Worm (Caenorhabditis elegans) whole organism, young adult: Measurements from ENCODE around the gene C52E4.7.

ENCODE experiments used
- F10E7.11 ChIP-seq: sonication (generic microtip); optimal IDR thresholded peaks from 2 replicates; lab custom pipeline; 2017; ENCODE audit warnings: mild to moderate bottlenecking, missing genetic modification characterization, moderate library complexity, missing compliant biosample characterization
- F55B11.4 ChIP-seq: sonication (generic microtip); optimal IDR thresholded peaks from 2 replicates; lab custom pipeline; 2016; ENCODE audit warnings: missing compliant biosample characterization, missing genetic modification characterization, borderline replicate concordance; ENCODE audit not compliant: insufficient read depth
- K11D2.4 ChIP-seq: fragments of 200-800 bp; sonication (Bioruptor generic); IDR thresholded peaks from 2 replicates; pipeline ENCODE4 v1.3.6; 2022; ENCODE audit warnings: missing genetic modification reagents, missing genetic modification characterization, missing compliant biosample characterization
- T26A5.8 ChIP-seq: sonication (generic microtip); optimal IDR thresholded peaks from 2 replicates; lab custom pipeline; 2016; ENCODE audit warnings: missing genetic modification characterization, missing compliant biosample characterization
- Y53G8AR.9 ChIP-seq: fragments of 200-800 bp; sonication (Bioruptor generic); conservative IDR thresholded peaks from 2 replicates; pipeline ENCODE4 v1.3.6; 2022; ENCODE audit warnings: missing genetic modification reagents, missing genetic modification characterization, missing compliant biosample characterization
- Y95B8A.8 ChIP-seq: fragments of 200-800 bp; sonication (Bioruptor generic); IDR thresholded peaks from 2 replicates; pipeline ENCODE4 v1.3.6; 2022; ENCODE audit warnings: missing genetic modification reagents, missing genetic modification characterization, missing compliant biosample characterization
- akir-1 ChIP-seq: fragments of 200-800 bp; sonication (Bioruptor generic); optimal IDR thresholded peaks from 2 replicates; lab custom pipeline; 2018; ENCODE audit warnings: mild to moderate bottlenecking, missing genetic modification characterization, moderate library complexity, missing compliant biosample characterization
- aptf-2 ChIP-seq: fragments of 200-800 bp; sonication (Bioruptor generic); conservative IDR thresholded peaks from 2 replicates; pipeline ENCODE4 v1.3.6; 2022; ENCODE audit warnings: missing genetic modification reagents, missing genetic modification characterization, missing compliant biosample characterization
- aptf-3 ChIP-seq: fragments of 200-800 bp; sonication (Bioruptor generic); IDR thresholded peaks from 2 replicates; pipeline ENCODE4 v1.3.6; 2022; ENCODE audit warnings: missing genetic modification characterization, missing compliant biosample characterization
- attf-5 ChIP-seq: fragments of 200-800 bp; sonication (Bioruptor generic); optimal IDR thresholded peaks from 2 replicates; lab custom pipeline; 2018; ENCODE audit warnings: mild to moderate bottlenecking, missing genetic modification characterization, missing compliant biosample characterization
- ccch-3 ChIP-seq: fragments of 200-800 bp; sonication (Bioruptor generic); optimal IDR thresholded peaks from 2 replicates; lab custom pipeline; 2018; ENCODE audit warnings: mild to moderate bottlenecking, missing genetic modification characterization, missing compliant biosample characterization
- cebp-1 ChIP-seq, 2 experiments: fragments of 200-800 bp in 1 of 2; sonication (Bioruptor generic) in 1 of 2; sonication (generic microtip) in 1 of 2; IDR thresholded peaks in 1 of 2; optimal IDR thresholded peaks in 1 of 2; 2 replicates each; pipeline versions ENCODE4 v1.3.6 to Lab custom; 2017 to 2022; ENCODE audit warnings: missing compliant biosample characterization in 2 of 2, missing genetic modification characterization in 2 of 2, mild to moderate bottlenecking in 1 of 2, missing genetic modification reagents in 1 of 2, moderate library complexity in 1 of 2
- efl-1 ChIP-seq: fragments of 150-350 bp; optimal IDR thresholded peaks from 2 replicates; lab custom pipeline; 2014; ENCODE audit warnings: missing biosample characterization, missing genetic modification reagents, missing genetic modification characterization
- ets-4 ChIP-seq: fragments of 200-800 bp; sonication (Bioruptor generic); optimal IDR thresholded peaks from 2 replicates; lab custom pipeline; 2018; ENCODE audit warnings: mild to moderate bottlenecking, missing genetic modification characterization, missing compliant biosample characterization
- fkh-3 ChIP-seq: sonication (generic microtip); optimal IDR thresholded peaks from 2 replicates; lab custom pipeline; 2016; ENCODE audit warnings: mild to moderate bottlenecking, missing genetic modification characterization, missing compliant biosample characterization
- hlh-26 ChIP-seq: fragments of 200-800 bp; sonication (Bioruptor generic); conservative IDR thresholded peaks from 2 replicates; pipeline ENCODE4 v1.3.6; 2022; ENCODE audit warnings: missing genetic modification reagents, missing genetic modification characterization, missing compliant biosample characterization
- let-526 ChIP-seq: fragments of 200-800 bp; sonication (Bioruptor generic); IDR thresholded peaks from 2 replicates; pipeline ENCODE4 v1.3.6; 2022; ENCODE audit warnings: missing genetic modification reagents, missing genetic modification characterization, missing compliant biosample characterization
- lin-35 ChIP-seq, 3 experiments: fragments of 150-350 bp in 2 of 3; sonication (generic microtip) in 1 of 3; optimal IDR thresholded peaks; 2 replicates each; lab custom pipeline; 2014 to 2018; ENCODE audit warnings: missing biosample characterization in 3 of 3, missing genetic modification characterization in 3 of 3, missing genetic modification reagents in 3 of 3
- lin-40 ChIP-seq: sonication (generic microtip); optimal IDR thresholded peaks from 2 replicates; lab custom pipeline; 2016; ENCODE audit warnings: missing genetic modification characterization, mild to moderate bottlenecking, missing compliant biosample characterization, missing genotype, missing genetic modification reagents
- madf-10 ChIP-seq: sonication (generic microtip); optimal IDR thresholded peaks from 2 replicates; lab custom pipeline; 2016; ENCODE audit warnings: mild to moderate bottlenecking, missing genetic modification characterization, missing compliant biosample characterization
- madf-8 ChIP-seq: fragments of 200-800 bp; sonication (Bioruptor generic); conservative IDR thresholded peaks from 2 replicates; pipeline ENCODE4 v1.3.6; 2022; ENCODE audit warnings: missing genetic modification reagents, missing genetic modification characterization, missing compliant biosample characterization
- nfya-1 ChIP-seq: sonication (generic microtip); optimal IDR thresholded peaks from 2 replicates; lab custom pipeline; 2017; ENCODE audit warnings: antibody characterized with exemption, missing compliant biosample characterization, missing genetic modification characterization, borderline replicate concordance; ENCODE audit not compliant: insufficient read depth
- nfya-2 ChIP-seq: fragments of 200-800 bp; sonication (Bioruptor generic); IDR thresholded peaks from 2 replicates; pipeline ENCODE4 v1.3.6; 2022; ENCODE audit warnings: missing genetic modification reagents, missing genetic modification characterization, missing compliant biosample characterization
- nhr-120 ChIP-seq: fragments of 200-800 bp; sonication (Bioruptor generic); IDR thresholded peaks from 2 replicates; pipeline ENCODE4 v1.3.6; 2022; ENCODE audit warnings: missing genetic modification characterization, missing compliant biosample characterization
- rpc-1 ChIP-seq, 2 experiments: fragments of 150-350 bp in 1 of 2; sonication (generic microtip) in 1 of 2; optimal IDR thresholded peaks; 2 replicates each; lab custom pipeline; 2014 to 2018; ENCODE audit warnings: missing biosample characterization in 1 of 2, missing genetic modification characterization in 1 of 2, missing genetic modification reagents in 1 of 2, missing genotype in 1 of 2
- somi-1 ChIP-seq: fragments of 200-800 bp; sonication (Bioruptor generic); optimal IDR thresholded peaks from 2 replicates; lab custom pipeline; 2018; ENCODE audit warnings: mild to moderate bottlenecking, missing genetic modification characterization, missing compliant biosample characterization
- sptf-2 ChIP-seq: fragments of 200-800 bp; sonication (Bioruptor generic); optimal IDR thresholded peaks from 2 replicates; lab custom pipeline; 2018; ENCODE audit warnings: mild to moderate bottlenecking, missing genetic modification characterization, missing compliant biosample characterization
- tbp1 ChIP-seq: fragments of 200-800 bp; sonication (Bioruptor generic); optimal IDR thresholded peaks from 2 replicates; lab custom pipeline; 2018; ENCODE audit warnings: mild to moderate bottlenecking, missing genetic modification characterization, missing compliant biosample characterization
- tlf-1 ChIP-seq: fragments of 200-800 bp; sonication (Bioruptor generic); optimal IDR thresholded peaks from 2 replicates; lab custom pipeline; 2018; ENCODE audit warnings: mild to moderate bottlenecking, missing genetic modification characterization, missing compliant biosample characterization
- unc-62 ChIP-seq: fragments of 150-350 bp; optimal IDR thresholded peaks from 2 replicates; lab custom pipeline; 2014; ENCODE audit warnings: missing biosample characterization, missing genetic modification reagents, missing genetic modification characterization
- zfh-2 ChIP-seq: fragments of 200-800 bp; sonication (Bioruptor generic); conservative IDR thresholded peaks from 2 replicates; pipeline ENCODE4 v1.3.6; 2022; ENCODE audit warnings: missing genetic modification reagents, missing genetic modification characterization, missing compliant biosample characterization
- ztf-6 ChIP-seq: fragments of 200-800 bp; sonication (Bioruptor generic); IDR thresholded peaks from 2 replicates; pipeline ENCODE4 v1.3.6; 2022; ENCODE audit warnings: missing genetic modification reagents, missing genetic modification characterization, missing compliant biosample characterization

Gene C52E4.7

ce11 chrV:11990511-11991127, 3.5 kb upstream of the C52E4.7 start (continued):
- TF ChIP-seq Y53G8AR.9 (GFP tag; lab: Robert Waterston, UW), result 0 out of 2 replicates have a peak, but pooled peaks have one; percentile 23
- peak in 1 of 3 experiments; percentile 18 for TF ChIP-seq lin-35 (GFP tag; optimal IDR thresholded peaks at IDR 0.05; lab: Kevin White, UChicago)
- TF ChIP-seq ztf-6 (GFP tag; lab: Robert Waterston, UW), result no peak
- no peak for TF ChIP-seq sptf-2 (GFP tag; lab: Kevin White, UChicago)
- TF ChIP-seq cebp-1 (GFP tag; IDR thresholded peaks at IDR 0.05; lab: Robert Waterston, UW), result no peak
- TF ChIP-seq cebp-1 (tag; optimal IDR thresholded peaks at IDR 0.05; lab: Kevin White, UChicago), result peak; percentile 35
- TF ChIP-seq, all 124 proteins: peak for 23

DNA sequence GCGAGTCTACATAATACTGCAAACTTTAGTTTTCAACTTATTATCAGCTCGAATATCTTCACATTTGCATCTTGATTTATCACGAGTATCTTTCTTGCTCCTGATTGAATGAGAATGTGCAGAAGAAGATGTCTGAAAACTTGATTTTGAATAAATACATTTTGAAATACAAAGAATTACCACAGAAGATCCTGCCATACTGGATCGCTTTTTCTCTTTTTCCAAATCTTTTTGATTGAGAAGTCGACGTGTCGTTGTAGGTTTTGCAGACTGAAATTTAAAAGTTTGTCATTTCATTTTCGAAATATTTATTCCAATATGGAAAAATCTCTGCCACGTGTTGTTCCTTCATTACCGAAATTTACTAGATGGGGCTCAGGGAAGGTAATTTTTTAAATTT, 1.8 kb downstream of the C52E4.7 start, which contains the start of gene C52E4.12:
Gene C52E4.12 (plus strand): TSS at position 301 of the 400 bp plus-strand sequence.
- no peak for TF ChIP-seq rpc-1 (optimal IDR thresholded peaks at IDR 0.05; lab: Kevin White, UChicago)
- no peak for TF ChIP-seq rpc-1 (tag; optimal IDR thresholded peaks at IDR 0.05; lab: Kevin White, UChicago)
- TF ChIP-seq sptf-2 (GFP tag; lab: Kevin White, UChicago), result no peak
- no peak for TF ChIP-seq somi-1
- TF ChIP-seq T26A5.8 (tag; lab: Kevin White, UChicago), result no peak
- TF ChIP-seq K11D2.4, result no peak
- TF ChIP-seq aptf-2 (GFP tag; lab: Robert Waterston, UW), result no peak
- no peak for TF ChIP-seq zfh-2 (GFP tag; lab: Robert Waterston, UW)
- TF ChIP-seq unc-62 (GFP tag; lab: Kevin White, UChicago), result no peak
- TF ChIP-seq aptf-3 (GFP tag; lab: Robert Waterston, UW), result no peak
- TF ChIP-seq lin-40 (tag; lab: Kevin White, UChicago), result no peak
- TF ChIP-seq ets-4 (GFP tag; lab: Kevin White, UChicago), result no peak
- TF ChIP-seq madf-10, result no peak

DNA sequence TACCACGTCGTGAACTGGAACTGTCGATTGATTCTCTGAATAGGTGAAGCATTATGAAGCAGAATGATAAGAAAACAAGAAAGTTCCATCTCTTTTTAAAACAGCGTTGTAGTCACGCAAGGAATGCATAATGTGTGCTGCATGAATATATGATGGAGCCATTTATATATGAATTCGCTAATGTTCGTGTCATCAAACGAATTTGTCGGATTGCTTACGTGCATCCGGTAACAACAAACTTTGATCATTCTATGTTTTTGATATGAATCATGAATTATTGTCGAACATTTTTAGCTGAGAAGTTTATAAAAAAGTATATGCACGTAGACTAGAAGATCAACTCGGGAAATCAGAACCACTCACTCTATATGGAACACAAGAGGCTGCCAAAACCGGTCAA, 3.3 kb downstream of the C52E4.7 start:
- no peak for TF ChIP-seq nfya-2
- no peak for TF ChIP-seq madf-8 (GFP tag; lab: Robert Waterston, UW)
- TF ChIP-seq attf-5 (GFP tag; lab: Kevin White, UChicago), result no peak
- TF ChIP-seq Y95B8A.8, result no peak
- no peak for TF ChIP-seq fkh-3 (tag; lab: Kevin White, UChicago)
- TF ChIP-seq F10E7.11 (tag; lab: Kevin White, UChicago), result no peak
- TF ChIP-seq K11D2.4, result no peak
- TF ChIP-seq efl-1 (GFP tag; lab: Kevin White, UChicago), result no peak
- no peak for TF ChIP-seq let-526
- TF ChIP-seq tlf-1, result no peak
- no peak for TF ChIP-seq somi-1
- no peak for TF ChIP-seq hlh-26 (GFP tag; lab: Robert Waterston, UW)
- no peak for TF ChIP-seq nfya-1 (tag; lab: Kevin White, UChicago)
- no peak for TF ChIP-seq nhr-120 (GFP tag; lab: Robert Waterston, UW)
- TF ChIP-seq ccch-3, result no peak
- no peak for TF ChIP-seq F55B11.4
- no peak for TF ChIP-seq sptf-2 (GFP tag; lab: Kevin White, UChicago)
- TF ChIP-seq tbp1 (GFP tag; lab: Kevin White, UChicago), result no peak
- TF ChIP-seq akir-1, result no peak
- TF ChIP-seq, all 124 proteins: peak for 0
